Fruit fly (Drosophila melanogaster): ENCODE measurements around the gene Ugt37A3.

- TF ChIP-seq psq (GFP tag; optimal IDR thresholded peaks at IDR 0.05) (peak; percentile 62), Hnf4 (GFP tag; optimal IDR thresholded peaks at IDR 0.05) (no peak), CG9705 (GFP tag; optimal IDR thresholded peaks at IDR 0.05) (no peak), Vsx2 (GFP tag; optimal IDR thresholded peaks at IDR 0.05; ENCODE audit: partially characterized antibody) (peak; percentile 51), Dif (GFP tag; optimal IDR thresholded peaks at IDR 0.05; ENCODE audit: partially characterized antibody) (peak; percentile 72), Hr83 (GFP tag; optimal IDR thresholded peaks at IDR 0.05; ENCODE audit: poor library complexity, severe bottlenecking) (peak; percentile 71), GATAd (GFP tag; optimal IDR thresholded peaks at IDR 0.05) (no peak), h (GFP tag; optimal IDR thresholded peaks at IDR 0.05) (peak; percentile 62)
Measured at dm6 chr3R:12719627-12720343, 23.7 kb downstream of the Ugt37A3 start.

Data from whole organism, wandering third instar larva.